Worm (Caenorhabditis elegans) whole organism, L2 larva: ENCODE measurements around the gene grsp-2.

Source experiments
- F13H6.1 ChIP-seq: sonication (generic microtip); optimal IDR thresholded peaks from 2 replicates; lab custom pipeline; 2016; ENCODE audit warnings: missing genetic modification characterization, missing compliant biosample characterization
- Y55F3AM.14 ChIP-seq: fragments of 200-800 bp; sonication (Bioruptor generic); optimal IDR thresholded peaks from 2 replicates; lab custom pipeline; 2018; ENCODE audit warnings: mild to moderate bottlenecking, missing genetic modification characterization, missing compliant biosample characterization
- ZK546.5 ChIP-seq: sonication (generic microtip); optimal IDR thresholded peaks from 2 replicates; lab custom pipeline; 2017; ENCODE audit warnings: missing biosample characterization, missing genetic modification characterization
- alr-1 ChIP-seq: fragments of 150-350 bp; optimal IDR thresholded peaks from 2 replicates; lab custom pipeline; 2014; ENCODE audit warnings: missing biosample characterization, missing genetic modification characterization
- aly-2 ChIP-seq: fragments of 150-350 bp; optimal IDR thresholded peaks from 2 replicates; lab custom pipeline; 2014; ENCODE audit warnings: missing biosample characterization, missing genetic modification characterization
- blmp-1 ChIP-seq: sonication (generic microtip); optimal IDR thresholded peaks from 2 replicates; lab custom pipeline; 2017; ENCODE audit warnings: missing genetic modification characterization, mild to moderate bottlenecking, missing compliant biosample characterization, antibody characterized with exemption, moderate library complexity; ENCODE audit not compliant: insufficient read depth
- ceh-16 ChIP-seq: fragments of 150-350 bp; optimal IDR thresholded peaks from 2 replicates; lab custom pipeline; 2014; ENCODE audit warnings: missing biosample characterization, missing genetic modification characterization
- ceh-82 ChIP-seq: fragments of 150-350 bp; optimal IDR thresholded peaks from 2 replicates; lab custom pipeline; 2014; ENCODE audit warnings: missing biosample characterization, missing genetic modification characterization
- crh-2 ChIP-seq: sonication (generic microtip); optimal IDR thresholded peaks from 2 replicates; lab custom pipeline; 2017; ENCODE audit warnings: missing biosample characterization, missing genetic modification characterization
- elt-1 ChIP-seq: fragments of 150-350 bp; optimal IDR thresholded peaks from 2 replicates; lab custom pipeline; 2014; ENCODE audit warnings: missing biosample characterization, missing genetic modification characterization
- fos-1 ChIP-seq: fragments of 150-350 bp; optimal IDR thresholded peaks from 2 replicates; lab custom pipeline; 2014; ENCODE audit warnings: missing biosample characterization, missing genetic modification characterization
- gmeb-1 ChIP-seq: fragments of 150-350 bp; optimal IDR thresholded peaks from 2 replicates; lab custom pipeline; 2014; ENCODE audit warnings: missing biosample characterization, missing genetic modification characterization
- lin-11 ChIP-seq: fragments of 150-350 bp; sonication (generic microtip); optimal IDR thresholded peaks from 2 replicates; lab custom pipeline; 2014; ENCODE audit warnings: missing biosample characterization, missing genetic modification characterization, inconsistent platforms, mixed read lengths
- lin-39 ChIP-seq: fragments of 150-350 bp; optimal IDR thresholded peaks from 2 replicates; lab custom pipeline; 2014; ENCODE audit warnings: missing biosample characterization, missing genetic modification reagents, missing genetic modification characterization
- lsy-2 ChIP-seq, 2 experiments: fragments of 150-350 bp in 1 of 2; sonication (generic microtip) in 1 of 2; optimal IDR thresholded peaks; 2 replicates each; lab custom pipeline; 2014 to 2017; ENCODE audit warnings: missing biosample characterization in 2 of 2, missing genetic modification characterization in 2 of 2
- mbf-1 ChIP-seq: sonication (generic microtip); optimal IDR thresholded peaks from 2 replicates; lab custom pipeline; 2017; ENCODE audit warnings: missing biosample characterization, missing genetic modification characterization
- mdl-1 ChIP-seq, 2 experiments: fragments of 150-350 bp in 1 of 2; sonication (generic microtip) in 1 of 2; optimal IDR thresholded peaks; 2 replicates each; lab custom pipeline; 2017; ENCODE audit warnings: missing biosample characterization in 2 of 2, missing genetic modification characterization in 2 of 2
- nhr-10 ChIP-seq: sonication (generic microtip); optimal IDR thresholded peaks from 2 replicates; lab custom pipeline; 2017; ENCODE audit warnings: missing biosample characterization, missing genetic modification characterization
- nhr-11 ChIP-seq: fragments of 150-350 bp; optimal IDR thresholded peaks from 2 replicates; lab custom pipeline; 2014; ENCODE audit warnings: missing biosample characterization, missing genetic modification characterization
- nhr-12 ChIP-seq: fragments of 150-350 bp; optimal IDR thresholded peaks from 2 replicates; lab custom pipeline; 2014; ENCODE audit warnings: missing biosample characterization, missing genetic modification characterization
- nhr-129 ChIP-seq: fragments of 150-350 bp; optimal IDR thresholded peaks from 2 replicates; lab custom pipeline; 2014; ENCODE audit warnings: missing biosample characterization, missing genetic modification characterization
- nhr-21 ChIP-seq: fragments of 150-350 bp; optimal IDR thresholded peaks from 2 replicates; lab custom pipeline; 2014; ENCODE audit warnings: missing biosample characterization, missing genetic modification characterization
- nhr-23 ChIP-seq: fragments of 150-350 bp; optimal IDR thresholded peaks from 2 replicates; lab custom pipeline; 2014; ENCODE audit warnings: missing biosample characterization, missing genetic modification reagents, missing genetic modification characterization
- nhr-6 ChIP-seq: fragments of 150-350 bp; optimal IDR thresholded peaks from 2 replicates; lab custom pipeline; 2014; ENCODE audit warnings: missing biosample characterization, missing genetic modification characterization
- nhr-77 ChIP-seq: fragments of 150-350 bp; optimal IDR thresholded peaks from 2 replicates; lab custom pipeline; 2014; ENCODE audit warnings: missing biosample characterization, missing genetic modification characterization
- peb-1 ChIP-seq: fragments of 150-350 bp; optimal IDR thresholded peaks from 2 replicates; lab custom pipeline; 2014; ENCODE audit warnings: missing biosample characterization, missing genetic modification characterization
- sem-4 ChIP-seq: fragments of 150-350 bp; optimal IDR thresholded peaks from 2 replicates; lab custom pipeline; 2014; ENCODE audit warnings: missing biosample characterization, missing genetic modification reagents, missing genetic modification characterization
- skn-1 ChIP-seq: sonication (generic microtip); optimal IDR thresholded peaks from 2 replicates; lab custom pipeline; 2017; ENCODE audit warnings: missing biosample characterization, missing genetic modification characterization
- snpc-4 ChIP-seq: fragments of 150-350 bp; optimal IDR thresholded peaks from 2 replicates; lab custom pipeline; 2014; ENCODE audit warnings: missing biosample characterization, missing genetic modification characterization
- unc-39 ChIP-seq: fragments of 150-350 bp; optimal IDR thresholded peaks from 2 replicates; lab custom pipeline; 2014; ENCODE audit warnings: missing biosample characterization, missing genetic modification characterization
- unc-55 ChIP-seq: fragments of 150-350 bp; sonication (generic microtip); optimal IDR thresholded peaks from 3 replicates; lab custom pipeline; 2014; ENCODE audit warnings: missing biosample characterization, missing genetic modification reagents, missing genetic modification characterization
- zag-1 ChIP-seq: fragments of 150-350 bp; optimal IDR thresholded peaks from 2 replicates; lab custom pipeline; 2014; ENCODE audit warnings: missing biosample characterization, missing genetic modification characterization

grsp-2 gene

ce11 chrIV:8845922-8846321 is 29.8 kb downstream of the grsp-2 start:
- TF ChIP-seq crh-2 (tag; lab: Kevin White, UChicago) (peak; percentile 24), peb-1 (tag; lab: Kevin White, UChicago) (no peak), nhr-23 (tag; lab: Kevin White, UChicago) (no peak), ZK546.5 (tag; lab: Kevin White, UChicago) (no peak), fos-1 (tag; lab: Kevin White, UChicago) (peak; percentile 80), snpc-4 (tag; lab: Kevin White, UChicago) (no peak)

- TF ChIP-seq F13H6.1 (tag; lab: Kevin White, UChicago) (no peak), skn-1 (tag; lab: Kevin White, UChicago) (no peak), lin-39 (tag; lab: Kevin White, UChicago) (no peak), mbf-1 (tag; lab: Kevin White, UChicago) (no peak), elt-1 (tag; lab: Kevin White, UChicago) (no peak)
These were observed 31.8 kb downstream of the grsp-2 start, which contains the start of gene col-118 for ce11 chrIV:8847918-8848317. col-118 (plus strand) TSS chrIV:8848218.

DNA sequence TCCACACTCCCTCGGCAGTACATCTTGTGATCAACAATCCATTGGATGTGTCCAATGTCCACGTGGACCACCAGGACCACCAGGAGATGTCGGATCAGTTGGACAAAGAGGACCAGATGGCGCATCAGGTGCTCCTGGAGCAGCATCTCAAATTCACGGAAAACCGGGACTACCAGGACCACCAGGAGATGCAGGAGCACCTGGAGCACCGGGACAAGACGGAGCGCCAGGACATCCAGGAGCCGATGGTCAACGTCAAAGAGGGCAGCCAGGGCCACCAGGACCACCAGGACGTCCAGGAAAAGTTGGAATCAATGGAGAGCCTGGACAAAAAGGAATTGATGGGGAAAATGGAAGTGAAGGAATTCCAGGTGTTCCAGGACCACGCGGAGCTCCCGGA is 32.9 kb downstream of the grsp-2 start:
- no peak for TF ChIP-seq nhr-6 (tag; lab: Kevin White, UChicago)
- no peak for TF ChIP-seq ceh-82 (tag; lab: Kevin White, UChicago)
- no peak for TF ChIP-seq snpc-4 (tag; lab: Kevin White, UChicago)
- no peak for TF ChIP-seq lsy-2 (tag; optimal IDR thresholded peaks at IDR 0.05; lab: Kevin White, UChicago)
- TF ChIP-seq aly-2 (tag; lab: Kevin White, UChicago) = no peak
- TF ChIP-seq nhr-11 (tag; lab: Kevin White, UChicago) = no peak
- no peak for TF ChIP-seq zag-1 (tag; lab: Kevin White, UChicago)

DNA sequence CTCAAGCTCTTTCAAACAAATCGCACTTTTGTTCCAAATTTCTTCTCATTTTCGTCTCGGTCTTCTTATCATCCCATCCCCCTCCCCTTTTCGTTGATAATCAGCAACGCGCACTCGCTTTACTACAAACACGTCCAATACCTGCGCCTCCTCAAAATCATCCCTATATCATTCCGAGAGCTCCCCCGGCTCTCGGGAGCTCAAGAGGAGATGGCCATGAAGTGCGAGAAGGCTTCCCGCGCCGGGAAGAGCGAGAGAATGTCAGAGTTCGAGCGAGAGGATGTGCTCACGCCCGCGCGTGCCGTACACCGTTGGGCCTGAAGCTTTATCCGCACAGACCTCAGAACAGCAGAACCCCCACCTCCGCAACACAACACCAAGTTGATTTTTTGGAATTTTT is 34.7 kb downstream of the grsp-2 start:
- peak; percentile 47 for TF ChIP-seq F13H6.1 (tag; lab: Kevin White, UChicago)
- no peak for TF ChIP-seq nhr-77 (tag; lab: Kevin White, UChicago)

ce11 chrIV:8852194-8852593 is 36.1 kb downstream of the grsp-2 start, which contains the start of gene alp-1:
alp-1 (plus strand) TSS chrIV:8852494.
- no peak for TF ChIP-seq skn-1 (tag; lab: Kevin White, UChicago)
- TF ChIP-seq nhr-10 (tag; lab: Kevin White, UChicago) = no peak
- no peak for TF ChIP-seq aly-2 (tag; lab: Kevin White, UChicago)
- no peak for TF ChIP-seq ceh-82 (tag; lab: Kevin White, UChicago)
- no peak for TF ChIP-seq nhr-77 (tag; lab: Kevin White, UChicago)
- no peak for TF ChIP-seq unc-55 (GFP tag; lab: Kevin White, UChicago)
- TF ChIP-seq lin-11 = no peak
- TF ChIP-seq mbf-1 (tag; lab: Kevin White, UChicago) = no peak
- TF ChIP-seq crh-2 (tag; lab: Kevin White, UChicago) = no peak
- TF ChIP-seq nhr-12 (tag; lab: Kevin White, UChicago) = no peak
- no peak for TF ChIP-seq F13H6.1 (tag; lab: Kevin White, UChicago)

ce11 chrIV:8853301-8853700 is 37.2 kb downstream of the grsp-2 start:
- TF ChIP-seq unc-39 (tag; lab: Kevin White, UChicago) (no peak), nhr-10 (tag; lab: Kevin White, UChicago) (no peak), ceh-16 (tag; lab: Kevin White, UChicago) (no peak), elt-1 (tag; lab: Kevin White, UChicago) (no peak), Y55F3AM.14 (GFP tag; lab: Kevin White, UChicago) (no peak), gmeb-1 (tag; lab: Kevin White, UChicago) (no peak), nhr-129 (no peak), lin-11 (no peak), alr-1 (tag; lab: Kevin White, UChicago) (no peak), nhr-11 (tag; lab: Kevin White, UChicago) (no peak), lin-39 (tag; lab: Kevin White, UChicago) (no peak), nhr-21 (tag; lab: Kevin White, UChicago) (no peak), sem-4 (no peak), nhr-6 (tag; lab: Kevin White, UChicago) (no peak), mdl-1 (tag; optimal IDR thresholded peaks at IDR 0.05; lab: Kevin White, UChicago) (no peak), zag-1 (tag; lab: Kevin White, UChicago) (no peak), peb-1 (tag; lab: Kevin White, UChicago) (no peak), blmp-1 (tag; lab: Kevin White, UChicago) (no peak), skn-1 (tag; lab: Kevin White, UChicago) (no peak)
- TF ChIP-seq, all 48 proteins: peak for 0
